Fruit fly (Drosophila melanogaster) whole organism, prepupa: ENCODE data around the gene CG5326.

Source experiments
- CG16779 ChIP-seq: fragments of 200-800 bp; sonication (Bioruptor generic); optimal IDR thresholded peaks from 3 replicates; lab custom pipeline; 2017; ENCODE audit warnings: missing biosample characterization, mild to moderate bottlenecking, missing genetic modification characterization
- CG3032 ChIP-seq: fragments of 200-800 bp; optimal IDR thresholded peaks from 2 replicates; lab custom pipeline; 2019; ENCODE audit warnings: missing biosample characterization, mild to moderate bottlenecking, missing genetic modification characterization, moderate library complexity
- Ets96B ChIP-seq: fragments of 200-800 bp; optimal IDR thresholded peaks from 2 replicates; lab custom pipeline; 2019; ENCODE audit warnings: missing biosample characterization, mild to moderate bottlenecking, missing genetic modification characterization, moderate library complexity
- Hr39 ChIP-seq: fragments of 200-800 bp; sonication (Bioruptor generic); optimal IDR thresholded peaks from 2 replicates; lab custom pipeline; 2016; ENCODE audit warnings: missing biosample characterization, missing genetic modification characterization
- dac ChIP-seq: fragments of 200-800 bp; sonication (Bioruptor generic); optimal IDR thresholded peaks from 2 replicates; lab custom pipeline; 2017; ENCODE audit warnings: missing biosample characterization, mild to moderate bottlenecking, missing genetic modification characterization
- fkh ChIP-seq: fragments of 200-800 bp; sonication (Bioruptor generic); optimal IDR thresholded peaks from 3 replicates; lab custom pipeline; 2017; ENCODE audit warnings: missing biosample characterization, mild to moderate bottlenecking, missing genetic modification characterization, moderate library complexity
- net ChIP-seq: fragments of 200-800 bp; sonication (Bioruptor generic); optimal IDR thresholded peaks from 3 replicates; lab custom pipeline; 2016; ENCODE audit warnings: missing biosample characterization, missing genetic modification characterization

DNA sequence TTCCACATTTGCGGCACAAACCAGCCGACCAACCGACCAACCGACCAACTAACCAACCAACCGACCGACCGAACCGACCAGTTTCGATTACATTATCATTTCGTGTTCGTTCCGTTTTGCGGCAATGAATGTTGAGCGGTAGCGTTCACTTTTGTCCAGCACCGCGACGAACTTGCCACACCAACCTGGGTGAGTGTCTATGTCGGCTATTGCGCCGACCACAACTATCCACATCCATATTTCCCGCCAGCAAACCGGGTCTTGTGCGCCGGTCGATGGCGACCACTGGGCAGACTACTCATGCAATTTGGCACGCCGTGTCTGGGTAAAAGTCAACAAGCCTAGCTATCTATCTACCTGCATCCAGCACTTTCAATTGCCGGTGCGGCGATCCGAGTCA lies 37.3 kb upstream of the CG5326 start:
- no peak for TF ChIP-seq fkh (GFP tag; lab: Kevin White, UChicago)
- no peak for TF ChIP-seq CG16779 (tag; lab: Kevin White, UChicago)
- TF ChIP-seq net (GFP tag; lab: Kevin White, UChicago), result no peak
- TF ChIP-seq dac (GFP tag; lab: Kevin White, UChicago), result no peak
- no peak for TF ChIP-seq CG3032 (tag; lab: Kevin White, UChicago)
- no peak for TF ChIP-seq Ets96B
- no peak for TF ChIP-seq Hr39 (GFP tag; lab: Kevin White, UChicago)
